Fruit fly (Drosophila melanogaster) whole organism, embryonic: ENCODE data around the gene CG5104.

Source experiments
- Abd-B ChIP-seq: fragments of 200-800 bp; sonication (Bioruptor generic); optimal IDR thresholded peaks from 2 replicates; lab custom pipeline; 2018; ENCODE audit warnings: missing biosample characterization, mild to moderate bottlenecking, missing genetic modification characterization, moderate library complexity
- Awh ChIP-seq: fragments of 200-800 bp; sonication (Bioruptor generic); IDR thresholded peaks from 2 replicates; pipeline ENCODE4, ENCODE4 v1.3.6; 2022; ENCODE audit warnings: missing biosample characterization, missing genetic modification characterization
- CG10274 ChIP-seq: fragments of 200-800 bp; sonication (Bioruptor generic); optimal IDR thresholded peaks from 3 replicates; lab custom pipeline; 2017; ENCODE audit warnings: missing biosample characterization, mild to moderate bottlenecking, missing genetic modification characterization
- CG11398 ChIP-seq: fragments of 200-800 bp; sonication (Bioruptor generic); optimal IDR thresholded peaks from 2 replicates; lab custom pipeline; 2016; ENCODE audit warnings: missing biosample characterization, missing genetic modification characterization
- CG12104 ChIP-seq: fragments of 200-800 bp; sonication (Bioruptor generic); optimal IDR thresholded peaks from 3 replicates; lab custom pipeline; 2016; ENCODE audit warnings: missing biosample characterization, missing genetic modification characterization
- CG12155 ChIP-seq: fragments of 200-800 bp; sonication (Bioruptor generic); optimal IDR thresholded peaks from 3 replicates; lab custom pipeline; 2016; ENCODE audit warnings: missing biosample characterization, missing genetic modification characterization
- CG12769 ChIP-seq: fragments of 200-800 bp; sonication (Bioruptor generic); optimal IDR thresholded peaks from 2 replicates; lab custom pipeline; 2019; ENCODE audit warnings: missing biosample characterization, mild to moderate bottlenecking, missing genetic modification characterization, moderate library complexity
- CG13424 ChIP-seq: fragments of 200-800 bp; sonication (Bioruptor generic); optimal IDR thresholded peaks from 2 replicates; lab custom pipeline; 2019; ENCODE audit warnings: missing biosample characterization, mild to moderate bottlenecking, missing genetic modification characterization, moderate library complexity
- CG14710 ChIP-seq: fragments of 200-800 bp; sonication (Bioruptor generic); optimal IDR thresholded peaks from 3 replicates; lab custom pipeline; 2019; ENCODE audit warnings: missing biosample characterization, mild to moderate bottlenecking, missing genetic modification characterization, moderate library complexity
- CG14965 ChIP-seq: fragments of 200-800 bp; sonication (Bioruptor generic); optimal IDR thresholded peaks from 2 replicates; lab custom pipeline; 2016; ENCODE audit warnings: missing biosample characterization, missing genetic modification characterization, borderline replicate concordance
- CG16815 ChIP-seq: fragments of 200-800 bp; sonication (Bioruptor generic); optimal IDR thresholded peaks from 3 replicates; lab custom pipeline; 2017; ENCODE audit warnings: missing biosample characterization, mild to moderate bottlenecking, missing genetic modification characterization
- CG17385 ChIP-seq: fragments of 200-800 bp; sonication (Bioruptor generic); optimal IDR thresholded peaks from 3 replicates; lab custom pipeline; 2018; ENCODE audit warnings: missing biosample characterization, mild to moderate bottlenecking, missing genetic modification characterization
- CG17612 ChIP-seq: fragments of 200-800 bp; sonication (Bioruptor generic); IDR thresholded peaks from 2 replicates; pipeline ENCODE4 v1.3.6; 2022; ENCODE audit warnings: missing biosample characterization, missing genetic modification characterization
- CG17802 ChIP-seq: fragments of 200-800 bp; sonication (Bioruptor generic); optimal IDR thresholded peaks from 2 replicates; lab custom pipeline; 2018; ENCODE audit warnings: missing biosample characterization, mild to moderate bottlenecking, missing genetic modification characterization, moderate library complexity
- CG18262 ChIP-seq: fragments of 200-800 bp; optimal IDR thresholded peaks from 3 replicates; lab custom pipeline; 2019; ENCODE audit warnings: missing biosample characterization, mild to moderate bottlenecking, missing genetic modification characterization, moderate library complexity
- CG18764 ChIP-seq: fragments of 200-800 bp; sonication (Bioruptor generic); optimal IDR thresholded peaks from 3 replicates; lab custom pipeline; 2016; ENCODE audit warnings: missing biosample characterization, missing genetic modification characterization
- CG2712 ChIP-seq: fragments of 200-800 bp; optimal IDR thresholded peaks from 3 replicates; lab custom pipeline; 2019; ENCODE audit warnings: missing biosample characterization, mild to moderate bottlenecking, missing genetic modification characterization, moderate library complexity
- CG33557 ChIP-seq: fragments of 200-800 bp; sonication (Bioruptor generic); optimal IDR thresholded peaks from 2 replicates; lab custom pipeline; 2019; ENCODE audit warnings: missing biosample characterization, mild to moderate bottlenecking, missing genetic modification characterization, moderate library complexity
- CG34376 ChIP-seq: fragments of 200-800 bp; sonication (Bioruptor generic); optimal IDR thresholded peaks from 2 replicates; lab custom pipeline; 2018; ENCODE audit warnings: missing biosample characterization, mild to moderate bottlenecking, missing genetic modification characterization
- CG5180 ChIP-seq: fragments of 200-800 bp; sonication (Bioruptor generic); optimal IDR thresholded peaks from 3 replicates; lab custom pipeline; 2017; ENCODE audit warnings: missing biosample characterization, missing genetic modification characterization, mild to moderate bottlenecking, moderate library complexity, missing genetic modification reagents
- CG6854 ChIP-seq: fragments of 200-800 bp; sonication (Bioruptor generic); optimal IDR thresholded peaks from 3 replicates; lab custom pipeline; 2017; ENCODE audit warnings: missing biosample characterization, mild to moderate bottlenecking, missing genetic modification characterization
- CG7372 ChIP-seq: fragments of 200-800 bp; sonication (Bioruptor generic); IDR thresholded peaks from 2 replicates; pipeline ENCODE4 v1.3.6; 2022; ENCODE audit warnings: missing biosample characterization, missing genetic modification characterization
- CG8281 ChIP-seq: fragments of 200-800 bp; sonication (Bioruptor generic); optimal IDR thresholded peaks from 2 replicates; lab custom pipeline; 2018; ENCODE audit warnings: missing biosample characterization, mild to moderate bottlenecking, missing genetic modification characterization, moderate library complexity
- CG8290 ChIP-seq, 3 experiments: fragments of 200-800 bp; sonication (Bioruptor generic); optimal IDR thresholded peaks; 2 replicates each; lab custom pipeline; 2016 to 2019; ENCODE audit warnings: missing biosample characterization in 3 of 3, missing genetic modification characterization in 3 of 3, mild to moderate bottlenecking in 2 of 3, moderate library complexity in 1 of 3
- CG8359 ChIP-seq: fragments of 200-800 bp; sonication (Bioruptor generic); optimal IDR thresholded peaks from 2 replicates; lab custom pipeline; 2017; ENCODE audit warnings: missing biosample characterization, mild to moderate bottlenecking, missing genetic modification characterization, borderline replicate concordance
- Dref ChIP-seq: fragments of 200-800 bp; sonication (Bioruptor generic); IDR thresholded peaks from 2 replicates; pipeline ENCODE4 v1.3.6; 2022; ENCODE audit warnings: missing biosample characterization, missing genetic modification characterization
- Lhr ChIP-seq: fragments of 200-800 bp; sonication (Bioruptor generic); optimal IDR thresholded peaks from 3 replicates; lab custom pipeline; 2017; ENCODE audit warnings: mild to moderate bottlenecking, missing biosample characterization, missing genetic modification reagents, missing genetic modification characterization
- Max ChIP-seq: fragments of 200-800 bp; sonication (Bioruptor generic); optimal IDR thresholded peaks from 2 replicates; lab custom pipeline; 2016; ENCODE audit warnings: missing biosample characterization, mild to moderate bottlenecking, missing genetic modification characterization
- Mrtf ChIP-seq: fragments of 200-800 bp; sonication (Bioruptor generic); IDR thresholded peaks from 3 replicates; pipeline ENCODE4 v1.3.6; 2022; ENCODE audit warnings: missing biosample characterization, missing genetic modification characterization
- Six4 ChIP-seq: fragments of 200-800 bp; sonication (Bioruptor generic); optimal IDR thresholded peaks from 2 replicates; lab custom pipeline; 2016; ENCODE audit warnings: missing biosample characterization, missing genetic modification characterization
- Sry-δ ChIP-seq: fragments of 200-800 bp; sonication (Bioruptor generic); optimal IDR thresholded peaks from 2 replicates; lab custom pipeline; 2016; ENCODE audit warnings: missing biosample characterization, missing genetic modification characterization
- Tbp ChIP-seq: fragments of >200 bp; optimal IDR thresholded peaks from 2 replicates; lab custom pipeline; 2018; ENCODE audit warnings: missing biosample characterization, missing genetic modification characterization
- ara ChIP-seq: fragments of 200-800 bp; sonication (Bioruptor generic); IDR thresholded peaks from 2 replicates; pipeline ENCODE4 v1.3.6; 2022; ENCODE audit warnings: missing biosample characterization, missing genetic modification characterization
- bowl ChIP-seq: fragments of 200-800 bp; sonication (Bioruptor generic); IDR thresholded peaks from 2 replicates; pipeline ENCODE4 v1.3.6; 2022; ENCODE audit warnings: missing biosample characterization, missing genetic modification characterization
- chinmo ChIP-seq: fragments of 200-800 bp; sonication (Bioruptor generic); IDR thresholded peaks from 4 replicates; pipeline ENCODE4 v1.3.6; 2022; ENCODE audit warnings: missing biosample characterization, missing genetic modification characterization; ENCODE audit not compliant: partially characterized antibody
- crp ChIP-seq, 2 experiments: fragments of 200-800 bp; sonication (Bioruptor generic); optimal IDR thresholded peaks; 2 replicates in 1 of 2; 3 replicates in 1 of 2; lab custom pipeline; 2017; ENCODE audit warnings: missing biosample characterization in 2 of 2, missing genetic modification characterization in 2 of 2, mild to moderate bottlenecking in 1 of 2, moderate library complexity in 1 of 2
- dimm ChIP-seq: fragments of 200-800 bp; sonication (Bioruptor generic); IDR thresholded peaks from 2 replicates; pipeline ENCODE4 v1.3.6; 2022; ENCODE audit warnings: missing biosample characterization, missing genetic modification characterization
- eve ChIP-seq, 2 experiments: fragments of >200 bp; optimal IDR thresholded peaks; 2 replicates each; lab custom pipeline; 2017; ENCODE audit warnings: missing biosample characterization in 2 of 2, missing genetic modification characterization in 2 of 2
- fd96Cb ChIP-seq: fragments of 200-800 bp; sonication (Bioruptor generic); optimal IDR thresholded peaks from 2 replicates; lab custom pipeline; 2018; ENCODE audit warnings: missing biosample characterization, mild to moderate bottlenecking, missing genetic modification characterization, moderate library complexity
- gce ChIP-seq: fragments of 200-800 bp; sonication (Bioruptor generic); IDR thresholded peaks from 3 replicates; pipeline ENCODE4 v1.3.6; 2022; ENCODE audit warnings: missing biosample characterization, missing genetic modification characterization
- hkb ChIP-seq, 2 experiments: fragments of 200-800 bp in 1 of 2; fragments of >200 bp in 1 of 2; sonication (Bioruptor generic) in 1 of 2; IDR thresholded peaks in 1 of 2; optimal IDR thresholded peaks in 1 of 2; 2 replicates each; pipeline versions ENCODE4 v1.3.6 to Lab custom; 2017 to 2022; ENCODE audit warnings: missing biosample characterization in 1 of 2, missing genetic modification characterization in 1 of 2
- lbe ChIP-seq: fragments of 200-800 bp; sonication (Bioruptor generic); optimal IDR thresholded peaks from 2 replicates; lab custom pipeline; 2016; ENCODE audit warnings: missing biosample characterization, mild to moderate bottlenecking, missing genetic modification characterization
- lola ChIP-seq, 3 experiments: fragments of >200 bp in 2 of 3; fragments of 200-800 bp in 1 of 3; sonication (Bioruptor generic) in 1 of 3; optimal IDR thresholded peaks; 2 replicates each; lab custom pipeline; 2017 to 2019; ENCODE audit warnings: missing biosample characterization in 3 of 3, missing genetic modification characterization in 3 of 3, mild to moderate bottlenecking in 1 of 3, moderate library complexity in 1 of 3
- pnt ChIP-seq: fragments of 200-800 bp; sonication (Bioruptor generic); optimal IDR thresholded peaks from 3 replicates; lab custom pipeline; 2016; ENCODE audit warnings: missing biosample characterization, missing genetic modification characterization
- psq ChIP-seq: fragments of 200-800 bp; sonication (Bioruptor generic); optimal IDR thresholded peaks from 2 replicates; lab custom pipeline; 2017; ENCODE audit warnings: missing biosample characterization, missing genetic modification characterization
- sr ChIP-seq: fragments of 200-800 bp; sonication (Bioruptor generic); IDR thresholded peaks from 3 replicates; pipeline ENCODE4 v1.3.6; 2022; ENCODE audit warnings: missing biosample characterization, missing genetic modification characterization
- sug ChIP-seq: fragments of 200-800 bp; optimal IDR thresholded peaks from 2 replicates; lab custom pipeline; 2019; ENCODE audit warnings: missing biosample characterization, mild to moderate bottlenecking, missing genetic modification characterization, moderate library complexity
- wdn ChIP-seq: fragments of 200-800 bp; sonication (Bioruptor generic); IDR thresholded peaks from 2 replicates; pipeline ENCODE4 v1.3.6; 2022; ENCODE audit warnings: missing biosample characterization, missing genetic modification characterization

The CG5104 gene

DNA sequence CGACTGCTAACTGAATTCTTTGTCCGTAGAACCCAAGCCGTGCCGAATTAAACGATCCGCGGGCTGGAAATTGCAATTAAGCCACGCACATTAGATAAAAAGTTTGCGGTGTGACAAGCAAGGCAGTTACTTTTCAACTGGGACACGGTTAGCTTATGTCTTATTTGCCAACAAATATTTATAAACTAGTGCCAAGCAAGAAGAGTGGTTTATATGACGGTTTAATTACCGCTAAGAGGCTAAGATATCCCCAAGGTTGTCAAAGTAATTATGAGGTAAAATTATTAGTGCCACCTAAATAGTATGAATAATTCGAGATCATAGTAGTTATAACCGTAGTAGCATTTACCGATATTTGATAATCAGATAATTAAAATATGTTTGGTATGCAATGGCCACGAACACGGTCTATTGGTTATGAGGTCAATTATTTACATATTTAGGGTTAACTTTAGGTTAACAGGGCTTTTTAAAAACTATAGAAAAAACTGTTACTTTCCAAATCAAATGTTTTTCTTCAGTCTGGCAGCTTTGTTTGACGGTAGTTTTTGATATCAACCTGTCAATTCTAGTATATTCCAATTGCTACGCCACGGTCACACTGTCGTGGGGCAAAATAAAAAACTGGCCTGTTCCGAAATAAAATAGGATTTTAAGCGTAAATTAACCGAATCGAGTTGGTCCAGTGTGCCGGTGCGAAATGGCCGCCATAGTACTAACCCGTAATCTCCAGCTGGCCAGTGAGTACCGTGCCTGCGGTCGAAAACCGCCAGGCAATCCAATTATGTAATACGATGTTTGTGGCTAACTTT lies 25.8 kb upstream of the CG5104 start, which contains the start of gene ZnT77C (continued):
- TF ChIP-seq CG14965 (GFP tag; lab: Kevin White, UChicago) (no peak), CG16815 (no peak), CG34376 (GFP tag; lab: Kevin White, UChicago) (no peak), CG17385 (GFP tag; lab: Kevin White, UChicago) (no peak), Six4 (no peak), bowl (no peak), CG5180 (no peak), dimm (GFP tag; lab: Robert Waterston, UW) (no peak), fd96Cb (tag; lab: Kevin White, UChicago) (no peak), Max (GFP tag; lab: Kevin White, UChicago) (no peak), CG2712 (tag; lab: Kevin White, UChicago) (no peak), lola (GFP tag; optimal IDR thresholded peaks at IDR 0.05; lab: Kevin White, UChicago) (no peak), pnt (GFP tag; lab: Kevin White, UChicago) (no peak), CG14710 (tag; lab: Kevin White, UChicago) (peak; percentile 13), CG8359 (no peak), Tbp (GFP tag; lab: Kevin White, UChicago) (no peak), CG17802 (tag; lab: Kevin White, UChicago) (no peak), CG12155 (GFP tag; lab: Kevin White, UChicago) (no peak), Mrtf (no peak), Dref (GFP tag; lab: Robert Waterston, UW) (no peak; the same call in 1 of the 2 replicates), CG10274 (no peak), CG33557 (GFP tag; lab: Kevin White, UChicago) (no peak), CG17612 (GFP tag; lab: Robert Waterston, UW) (no peak), crp (GFP tag; optimal IDR thresholded peaks at IDR 0.05; lab: Kevin White, UChicago) (no peak), sr (GFP tag; lab: Robert Waterston, UW) (no peak), eve (GFP tag; optimal IDR thresholded peaks at IDR 0.05; lab: Kevin White, UChicago) (no peak), Sry-δ (GFP tag; lab: Kevin White, UChicago) (peak; percentile 5), sug (tag; lab: Kevin White, UChicago) (no peak), CG18764 (no peak), ara (GFP tag; lab: Robert Waterston, UW) (no peak), chinmo (no peak), Lhr (GFP tag; lab: Kevin White, UChicago) (peak; percentile 79), CG18262 (tag; lab: Kevin White, UChicago) (no peak), CG6854 (GFP tag; lab: Kevin White, UChicago) (no peak), psq (GFP tag; lab: Kevin White, UChicago) (no peak), lbe (GFP tag; lab: Kevin White, UChicago) (no peak), CG12769 (tag; lab: Kevin White, UChicago) (no peak), wdn (GFP tag; lab: Robert Waterston, UW) (no peak), gce (GFP tag; lab: Robert Waterston, UW) (no peak), CG13424 (tag; lab: Kevin White, UChicago) (no peak), hkb (optimal IDR thresholded peaks at IDR 0.05; lab: Kevin White, UChicago) (no peak), hkb (GFP tag; IDR thresholded peaks at IDR 0.05; lab: Robert Waterston, UW) (no peak), Awh (GFP tag; lab: Robert Waterston, UW) (no peak), CG8281 (tag; lab: Kevin White, UChicago) (peak; percentile 90), Abd-B (peak; percentile 2), CG7372 (GFP tag; lab: Robert Waterston, UW) (no peak), CG12104 (GFP tag; lab: Kevin White, UChicago) (no peak), CG8290 (GFP tag; optimal IDR thresholded peaks at IDR 0.05; lab: Kevin White, UChicago) (no peak), CG8290 (tag; optimal IDR thresholded peaks at IDR 0.05; lab: Kevin White, UChicago) (peak in 1 of 2 experiments; percentile 47), CG11398 (GFP tag; lab: Kevin White, UChicago) (no peak)
